Fruit fly (Drosophila melanogaster) whole organism, embryonic: Measurements from ENCODE around the gene CG31019.

ENCODE experiments used
- Antp ChIP-seq: fragments of 200-800 bp; sonication (Bioruptor generic); optimal IDR thresholded peaks from 3 replicates; lab custom pipeline; 2016; ENCODE audit warnings: missing biosample characterization, missing genetic modification characterization
- Awh ChIP-seq: fragments of 200-800 bp; sonication (Bioruptor generic); IDR thresholded peaks from 2 replicates; pipeline ENCODE4, ENCODE4 v1.3.6; 2022; ENCODE audit warnings: missing biosample characterization, missing genetic modification characterization
- Bgb ChIP-seq: fragments of 200-800 bp; sonication (Bioruptor generic); IDR thresholded peaks from 2 replicates; pipeline ENCODE4 v1.3.6; 2022; ENCODE audit warnings: missing biosample characterization, missing genetic modification characterization; ENCODE audit not compliant: partially characterized antibody
- CG10147 ChIP-seq: fragments of 200-800 bp; sonication (Bioruptor generic); optimal IDR thresholded peaks from 2 replicates; lab custom pipeline; 2019; ENCODE audit warnings: missing biosample characterization, mild to moderate bottlenecking, missing genetic modification characterization, moderate library complexity
- CG10321 ChIP-seq: fragments of 200-800 bp; sonication (Bioruptor generic); IDR thresholded peaks from 2 replicates; pipeline ENCODE4 v1.3.6; 2022; ENCODE audit warnings: missing biosample characterization, missing genetic modification characterization
- CG11247 ChIP-seq: fragments of 200-800 bp; sonication (Bioruptor generic); IDR thresholded peaks from 2 replicates; pipeline ENCODE4 v1.3.6; 2022; ENCODE audit warnings: missing biosample characterization, missing genetic modification characterization
- CG17186 ChIP-seq: fragments of 200-800 bp; sonication (Bioruptor generic); optimal IDR thresholded peaks from 3 replicates; lab custom pipeline; 2017; ENCODE audit warnings: missing biosample characterization, missing genetic modification reagents, missing genetic modification characterization
- CG17328 ChIP-seq: fragments of 200-800 bp; sonication (Bioruptor generic); IDR thresholded peaks from 2 replicates; pipeline ENCODE4 v1.3.6; 2022; ENCODE audit warnings: missing biosample characterization, missing genetic modification characterization
- CG2120 ChIP-seq: fragments of 200-800 bp; sonication (Bioruptor generic); optimal IDR thresholded peaks from 3 replicates; lab custom pipeline; 2016; ENCODE audit warnings: missing biosample characterization, missing genetic modification characterization
- CG2875 ChIP-seq: fragments of 200-800 bp; sonication (Bioruptor generic); optimal IDR thresholded peaks from 2 replicates; lab custom pipeline; 2017; ENCODE audit warnings: missing biosample characterization, mild to moderate bottlenecking, missing genetic modification characterization, missing genetic modification reagents
- CG31365 ChIP-seq: fragments of 200-800 bp; sonication (Bioruptor generic); optimal IDR thresholded peaks from 2 replicates; lab custom pipeline; 2018; ENCODE audit warnings: missing biosample characterization, mild to moderate bottlenecking, missing genetic modification characterization
- CG31441 ChIP-seq: fragments of 200-800 bp; sonication (Bioruptor generic); IDR thresholded peaks from 2 replicates; pipeline ENCODE4 v1.3.6; 2022; ENCODE audit warnings: missing biosample characterization, missing genetic modification characterization
- CG32767 ChIP-seq: fragments of 200-800 bp; sonication (Bioruptor generic); IDR thresholded peaks from 2 replicates; pipeline ENCODE4 v1.3.6; 2022; ENCODE audit warnings: missing biosample characterization, missing genetic modification characterization
- CG4424 ChIP-seq: fragments of 200-800 bp; sonication (Bioruptor generic); optimal IDR thresholded peaks from 3 replicates; lab custom pipeline; 2016; ENCODE audit warnings: missing biosample characterization, missing genetic modification characterization
- CG4617 ChIP-seq: fragments of 200-800 bp; sonication (Bioruptor generic); optimal IDR thresholded peaks from 3 replicates; lab custom pipeline; 2016; ENCODE audit warnings: missing biosample characterization, missing genetic modification characterization, borderline replicate concordance
- CG4730 ChIP-seq: fragments of 200-800 bp; sonication (Bioruptor generic); IDR thresholded peaks from 2 replicates; pipeline ENCODE4 v1.3.6; 2022; ENCODE audit warnings: missing biosample characterization, missing genetic modification characterization
- CG6791 ChIP-seq: fragments of 200-800 bp; sonication (Bioruptor generic); IDR thresholded peaks from 3 replicates; pipeline ENCODE4 v1.3.6; 2022; ENCODE audit warnings: missing biosample characterization, missing genetic modification characterization; ENCODE audit not compliant: partially characterized antibody
- CG6854 ChIP-seq: fragments of 200-800 bp; sonication (Bioruptor generic); optimal IDR thresholded peaks from 3 replicates; lab custom pipeline; 2017; ENCODE audit warnings: missing biosample characterization, mild to moderate bottlenecking, missing genetic modification characterization
- CG8281 ChIP-seq: fragments of 200-800 bp; sonication (Bioruptor generic); optimal IDR thresholded peaks from 2 replicates; lab custom pipeline; 2018; ENCODE audit warnings: missing biosample characterization, mild to moderate bottlenecking, missing genetic modification characterization, moderate library complexity
- CG8478 ChIP-seq: fragments of >200 bp; optimal IDR thresholded peaks from 2 replicates; lab custom pipeline; 2018
- CG9817 ChIP-seq: fragments of 200-800 bp; sonication (Bioruptor generic); optimal IDR thresholded peaks from 2 replicates; lab custom pipeline; 2018; ENCODE audit warnings: missing biosample characterization, mild to moderate bottlenecking, missing genetic modification characterization, moderate library complexity
- Dfd ChIP-seq, 2 experiments: fragments of >200 bp; optimal IDR thresholded peaks; 2 replicates each; lab custom pipeline; 2017; ENCODE audit warnings: missing biosample characterization in 2 of 2, missing genetic modification characterization in 2 of 2
- HLH54F ChIP-seq: fragments of 200-800 bp; sonication (Bioruptor generic); optimal IDR thresholded peaks from 3 replicates; lab custom pipeline; 2016; ENCODE audit warnings: missing biosample characterization, missing genetic modification characterization
- Hr3 ChIP-seq: fragments of 200-800 bp; sonication (Bioruptor generic); optimal IDR thresholded peaks from 3 replicates; lab custom pipeline; 2016; ENCODE audit warnings: missing biosample characterization, missing genetic modification characterization
- Hr39 ChIP-seq: fragments of >200 bp; optimal IDR thresholded peaks from 2 replicates; lab custom pipeline; 2017
- Hr51 ChIP-seq, 2 experiments: fragments of 200-800 bp; sonication (Bioruptor generic); optimal IDR thresholded peaks; 2 replicates in 1 of 2; 3 replicates in 1 of 2; lab custom pipeline; 2016 to 2018; ENCODE audit warnings: missing biosample characterization in 2 of 2, missing genetic modification characterization in 2 of 2, mild to moderate bottlenecking in 1 of 2, moderate library complexity in 1 of 2
- MBD-R2 ChIP-seq: fragments of 200-800 bp; sonication (Bioruptor generic); IDR thresholded peaks from 2 replicates; pipeline ENCODE4 v1.3.6; 2022; ENCODE audit warnings: missing biosample characterization, missing genetic modification characterization
- Mes4 ChIP-seq: fragments of 200-800 bp; sonication (Bioruptor generic); optimal IDR thresholded peaks from 2 replicates; lab custom pipeline; 2016; ENCODE audit warnings: missing biosample characterization, missing genetic modification characterization
- NC2β ChIP-seq: fragments of 200-800 bp; sonication (Bioruptor generic); optimal IDR thresholded peaks from 2 replicates; lab custom pipeline; 2016; ENCODE audit warnings: missing biosample characterization, missing genetic modification characterization
- Xrp1 ChIP-seq: fragments of 200-800 bp; sonication (Bioruptor generic); IDR thresholded peaks from 2 replicates; pipeline ENCODE4 v1.3.6; 2022; ENCODE audit warnings: missing biosample characterization, missing genetic modification characterization
- bab2 ChIP-seq: fragments of 200-800 bp; sonication (Bioruptor generic); optimal IDR thresholded peaks from 2 replicates; lab custom pipeline; 2016; ENCODE audit warnings: missing biosample characterization, missing genetic modification characterization
- bigmax ChIP-seq: fragments of 200-800 bp; sonication (Bioruptor generic); optimal IDR thresholded peaks from 2 replicates; lab custom pipeline; 2018; ENCODE audit warnings: missing biosample characterization, mild to moderate bottlenecking, missing genetic modification characterization
- br ChIP-seq: fragments of >200 bp; optimal IDR thresholded peaks from 2 replicates; lab custom pipeline; 2017
- crc ChIP-seq: fragments of 200-800 bp; sonication (Bioruptor generic); optimal IDR thresholded peaks from 2 replicates; lab custom pipeline; 2016; ENCODE audit warnings: missing biosample characterization, missing genetic modification characterization
- dysf ChIP-seq: fragments of 200-800 bp; sonication (Bioruptor generic); IDR thresholded peaks from 3 replicates; pipeline ENCODE4 v1.3.6; 2022; ENCODE audit warnings: missing biosample characterization, missing genetic modification characterization
- emc ChIP-seq: fragments of 200-800 bp; sonication (Bioruptor generic); optimal IDR thresholded peaks from 2 replicates; lab custom pipeline; 2016; ENCODE audit warnings: missing biosample characterization, missing genetic modification characterization
- gcm2 ChIP-seq: fragments of 200-800 bp; sonication (Bioruptor generic); optimal IDR thresholded peaks from 2 replicates; lab custom pipeline; 2016; ENCODE audit warnings: missing biosample characterization, missing genetic modification characterization
- ham ChIP-seq: fragments of 200-800 bp; sonication (Bioruptor generic); IDR thresholded peaks from 2 replicates; pipeline ENCODE4 v1.3.6; 2022; ENCODE audit warnings: missing biosample characterization, missing genetic modification characterization
- her ChIP-seq: fragments of 200-800 bp; sonication (Bioruptor generic); optimal IDR thresholded peaks from 2 replicates; lab custom pipeline; 2016; ENCODE audit warnings: missing biosample characterization, missing genetic modification characterization
- hth ChIP-seq: fragments of >200 bp; optimal IDR thresholded peaks from 2 replicates; lab custom pipeline; 2017; ENCODE audit warnings: inconsistent platforms
- jigr1 ChIP-seq: fragments of 200-800 bp; sonication (Bioruptor generic); IDR thresholded peaks from 3 replicates; pipeline ENCODE4 v1.3.6; 2022; ENCODE audit warnings: missing biosample characterization, missing genetic modification characterization
- jing ChIP-seq: fragments of 200-800 bp; sonication (Bioruptor generic); optimal IDR thresholded peaks from 2 replicates; lab custom pipeline; 2018; ENCODE audit warnings: missing biosample characterization, mild to moderate bottlenecking, missing genetic modification characterization
- nau ChIP-seq: fragments of 200-800 bp; sonication (Bioruptor generic); optimal IDR thresholded peaks from 3 replicates; lab custom pipeline; 2017; ENCODE audit warnings: missing biosample characterization, mild to moderate bottlenecking, missing genetic modification characterization, missing genetic modification reagents
- pum ChIP-seq: fragments of 200-800 bp; sonication (Bioruptor generic); optimal IDR thresholded peaks from 2 replicates; lab custom pipeline; 2016; ENCODE audit warnings: missing biosample characterization, missing genetic modification characterization
- pzg ChIP-seq: fragments of 200-800 bp; sonication (Bioruptor generic); optimal IDR thresholded peaks from 3 replicates; lab custom pipeline; 2018; ENCODE audit warnings: missing biosample characterization, mild to moderate bottlenecking, missing genetic modification characterization, moderate library complexity
- sens ChIP-seq: fragments of 200-800 bp; sonication (Bioruptor generic); peaks from one replicate; lab custom pipeline; 2016; ENCODE audit warnings: missing biosample characterization, missing genetic modification characterization
- stc ChIP-seq: fragments of 200-800 bp; sonication (Bioruptor generic); IDR thresholded peaks from 2 replicates; pipeline ENCODE4 v1.3.6; 2022; ENCODE audit warnings: missing biosample characterization, missing genetic modification characterization
- tap ChIP-seq: fragments of 200-800 bp; optimal IDR thresholded peaks from 3 replicates; lab custom pipeline; 2019; ENCODE audit warnings: missing biosample characterization, mild to moderate bottlenecking, missing genetic modification characterization, moderate library complexity
- tll ChIP-seq, 2 experiments: fragments of 200-800 bp in 1 of 2; fragments of >200 bp in 1 of 2; sonication (Bioruptor generic) in 1 of 2; optimal IDR thresholded peaks; 2 replicates each; lab custom pipeline; 2017 to 2019; ENCODE audit warnings: missing biosample characterization in 2 of 2, missing genetic modification characterization in 2 of 2, mild to moderate bottlenecking in 1 of 2, moderate library complexity in 1 of 2
- wdn ChIP-seq: fragments of 200-800 bp; sonication (Bioruptor generic); IDR thresholded peaks from 2 replicates; pipeline ENCODE4 v1.3.6; 2022; ENCODE audit warnings: missing biosample characterization, missing genetic modification characterization
- yki ChIP-seq: fragments of >200 bp; optimal IDR thresholded peaks from 3 replicates; lab custom pipeline; 2018

CG31019 gene

dm6 chr3R:30601440-30602256, 4.8 kb downstream of the CG31019 start, which contains the start of the genes CG2246 and CG31021 (continued):
- TF ChIP-seq emc (GFP tag; lab: Kevin White, UChicago): peak; percentile 43
- TF ChIP-seq pum: peak; percentile 72
- peak; percentile 92 for TF ChIP-seq pzg (GFP tag; lab: Kevin White, UChicago)
- TF ChIP-seq CG8478 (lab: Kevin White, UChicago): no peak
- TF ChIP-seq crc (GFP tag; lab: Kevin White, UChicago): no peak
- no peak for TF ChIP-seq nau (GFP tag; lab: Kevin White, UChicago)
- no peak for TF ChIP-seq tll (GFP tag; optimal IDR thresholded peaks at IDR 0.05; lab: Kevin White, UChicago)
- no peak for TF ChIP-seq CG6854 (GFP tag; lab: Kevin White, UChicago)
- TF ChIP-seq CG10321: no peak
- peak; percentile 72 for TF ChIP-seq HLH54F
- peak; percentile 21 for TF ChIP-seq CG4424
- TF ChIP-seq bigmax: no peak
- TF ChIP-seq ham: no peak
- TF ChIP-seq dysf (GFP tag; lab: Robert Waterston, UW): peak; percentile 51; the same call in 1 of the 3 replicates
- no peak for TF ChIP-seq Xrp1 (GFP tag; lab: Robert Waterston, UW)
- TF ChIP-seq CG10147 (GFP tag; lab: Kevin White, UChicago): peak; percentile 30
- peak; percentile 54; the same call in 1 of the 2 replicates for TF ChIP-seq CG11247 (GFP tag; lab: Robert Waterston, UW)
- peak; percentile 4 for TF ChIP-seq yki (lab: Kevin White, UChicago)
- peak; percentile 87 for TF ChIP-seq CG6791 (GFP tag; lab: Robert Waterston, UW)
- no peak for TF ChIP-seq jigr1 (GFP tag; lab: Robert Waterston, UW)
- TF ChIP-seq MBD-R2 (GFP tag; lab: Robert Waterston, UW): peak; percentile 73; the same call in 1 of the 2 replicates
- TF ChIP-seq tap (tag; lab: Kevin White, UChicago): no peak
- TF ChIP-seq CG2875: no peak
- TF ChIP-seq CG31365 (tag; lab: Kevin White, UChicago): no peak
- TF ChIP-seq CG17328 (GFP tag; lab: Robert Waterston, UW): peak; percentile 51
- peak; percentile 34; the same call in 1 of the 2 replicates for TF ChIP-seq CG4730 (GFP tag; lab: Robert Waterston, UW)
- no peak for TF ChIP-seq hth (lab: Kevin White, UChicago)
- TF ChIP-seq sens (GFP tag; lab: Kevin White, UChicago): peak; percentile 87
- no peak for TF ChIP-seq wdn (GFP tag; lab: Robert Waterston, UW)
- peak; percentile 57 for TF ChIP-seq stc (GFP tag; lab: Robert Waterston, UW)
- TF ChIP-seq br: no peak
- no peak for TF ChIP-seq CG8281 (tag; lab: Kevin White, UChicago)
- no peak for TF ChIP-seq CG32767 (GFP tag; lab: Robert Waterston, UW)
- no peak for TF ChIP-seq NC2β (GFP tag; lab: Kevin White, UChicago)
- TF ChIP-seq CG2120 (GFP tag; lab: Kevin White, UChicago): peak; percentile 82
- peak; percentile 41 for TF ChIP-seq her (GFP tag; lab: Kevin White, UChicago)
- no peak for TF ChIP-seq gcm2 (GFP tag; lab: Kevin White, UChicago)
- TF ChIP-seq CG31441 (GFP tag; lab: Robert Waterston, UW): peak; percentile 48; the same call in 1 of the 2 replicates
- TF ChIP-seq Hr3 (GFP tag; lab: Kevin White, UChicago): peak; percentile 49
- no peak for TF ChIP-seq jing (GFP tag; lab: Kevin White, UChicago)
- TF ChIP-seq Mes4 (GFP tag; lab: Kevin White, UChicago): peak; percentile 44
- TF ChIP-seq bab2 (GFP tag; lab: Kevin White, UChicago): peak; percentile 51
- TF ChIP-seq Bgb (GFP tag; lab: Robert Waterston, UW): peak; percentile 88
- 0 out of 2 replicates have a peak, but pooled peaks have one; percentile 28 for TF ChIP-seq Awh (GFP tag; lab: Robert Waterston, UW)
- peak; percentile 10 to 63 for TF ChIP-seq Hr51 (GFP tag; optimal IDR thresholded peaks at IDR 0.05; lab: Kevin White, UChicago)
- TF ChIP-seq Hr39: no peak
- peak; percentile 54 for TF ChIP-seq CG4617 (GFP tag; lab: Kevin White, UChicago)
- peak; percentile 27 for TF ChIP-seq CG17186 (GFP tag; lab: Kevin White, UChicago)
- TF ChIP-seq CG9817 (tag; lab: Kevin White, UChicago): peak; percentile 61
- no peak for TF ChIP-seq Dfd (GFP tag; optimal IDR thresholded peaks at IDR 0.05; lab: Kevin White, UChicago)
- TF ChIP-seq Antp: peak; percentile 73
